Fruit fly (Drosophila melanogaster): ENCODE measurements around the gene Spc25.

The Spc25 gene

DNA sequence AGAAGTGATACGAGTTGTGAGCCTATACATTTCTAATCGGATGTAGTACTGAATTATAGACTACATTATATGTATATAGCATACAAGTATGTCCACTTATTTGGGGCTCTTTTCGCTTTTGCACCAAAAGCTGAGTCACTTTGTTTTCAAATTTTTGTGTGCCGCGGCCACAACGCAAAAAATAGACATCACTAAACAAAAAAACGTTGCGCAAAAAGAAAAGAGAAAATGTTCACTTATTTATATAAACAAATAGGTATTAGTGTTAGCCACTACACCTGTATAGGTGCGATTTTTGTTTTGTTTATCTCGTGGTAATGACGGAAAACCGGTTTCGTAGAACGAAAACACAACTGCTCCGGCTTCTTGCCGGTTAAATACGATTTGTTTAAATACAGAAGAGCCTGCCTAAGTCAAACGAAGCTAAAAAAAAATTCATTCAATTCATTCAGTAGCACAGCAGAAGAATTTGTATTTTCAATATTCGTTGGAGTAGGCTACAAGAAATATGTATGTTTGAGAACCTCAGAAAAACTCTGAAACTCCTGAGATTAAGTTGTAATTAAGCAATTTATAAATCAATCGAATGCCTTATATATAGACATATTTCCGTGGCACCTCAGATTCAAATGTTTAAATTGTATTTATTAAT is 21.6 kb downstream of the Spc25 start:
- no peak for TF ChIP-seq N (GFP tag; optimal IDR thresholded peaks at IDR 0.05)
- TF ChIP-seq jim (GFP tag; optimal IDR thresholded peaks at IDR 0.05), result no peak
- no peak for TF ChIP-seq Sp1 (GFP tag; optimal IDR thresholded peaks at IDR 0.05)
- no peak for TF ChIP-seq dmrt93B (GFP tag; optimal IDR thresholded peaks at IDR 0.05)

- TF ChIP-seq ey (GFP tag; optimal IDR thresholded peaks at IDR 0.05), result peak; percentile 13
- no peak for TF ChIP-seq dl (GFP tag; optimal IDR thresholded peaks at IDR 0.05; ENCODE audit: insufficient read depth in 1 of 2, partially characterized antibody in 2 of 2)
- TF ChIP-seq Rel (GFP tag; optimal IDR thresholded peaks at IDR 0.05), result no peak
- peak; percentile 20 for TF ChIP-seq Rel (tag; optimal IDR thresholded peaks at IDR 0.05)
Measured at dm6 chr3R:12985828-12986530, 24.4 kb downstream of the Spc25 start, which contains the start of gene CG31342. TSS of gene CG31342 (plus strand) at chr3R:12986041.

- no peak for TF ChIP-seq N (GFP tag; optimal IDR thresholded peaks at IDR 0.05)
- no peak for TF ChIP-seq CrebA (GFP tag; optimal IDR thresholded peaks at IDR 0.05; ENCODE audit: borderline replicate concordance)
- no peak for TF ChIP-seq sv (GFP tag; optimal IDR thresholded peaks at IDR 0.05)
- TF ChIP-seq CG9705 (GFP tag; optimal IDR thresholded peaks at IDR 0.05), result no peak
- no peak for TF ChIP-seq h (GFP tag; optimal IDR thresholded peaks at IDR 0.05)
- no peak for TF ChIP-seq dmrt93B (GFP tag; optimal IDR thresholded peaks at IDR 0.05)
- no peak for TF ChIP-seq lola (GFP tag; optimal IDR thresholded peaks at IDR 0.05)
- no peak for TF ChIP-seq rgr (GFP tag; optimal IDR thresholded peaks at IDR 0.05)
- no peak for TF ChIP-seq Dif (GFP tag; optimal IDR thresholded peaks at IDR 0.05; ENCODE audit: partially characterized antibody)
- TF ChIP-seq Myc (optimal IDR thresholded peaks at IDR 0.05), result no peak
- TF ChIP-seq Hr83 (GFP tag; optimal IDR thresholded peaks at IDR 0.05; ENCODE audit: poor library complexity, severe bottlenecking), result no peak
- TF ChIP-seq sage (GFP tag; optimal IDR thresholded peaks at IDR 0.05), result no peak
Measured at dm6 chr3R:12988411-12988810, 26.9 kb downstream of the Spc25 start, which contains the start of gene CG14383. TSS of gene CG14383 (minus strand) at chr3R:12988511.

- TF ChIP-seq Rel (GFP tag; optimal IDR thresholded peaks at IDR 0.05) (no peak), Rel (tag; optimal IDR thresholded peaks at IDR 0.05) (peak; percentile 88), sv (GFP tag; optimal IDR thresholded peaks at IDR 0.05) (no peak), Vsx2 (GFP tag; optimal IDR thresholded peaks at IDR 0.05; ENCODE audit: partially characterized antibody) (no peak), br (GFP tag; optimal IDR thresholded peaks at IDR 0.05) (no peak)
Measured at dm6 chr3R:12993018-12993417, 31.5 kb downstream of the Spc25 start, which contains the start of gene yellow-f. TSS of gene yellow-f (minus strand) at chr3R:12993201.

DNA sequence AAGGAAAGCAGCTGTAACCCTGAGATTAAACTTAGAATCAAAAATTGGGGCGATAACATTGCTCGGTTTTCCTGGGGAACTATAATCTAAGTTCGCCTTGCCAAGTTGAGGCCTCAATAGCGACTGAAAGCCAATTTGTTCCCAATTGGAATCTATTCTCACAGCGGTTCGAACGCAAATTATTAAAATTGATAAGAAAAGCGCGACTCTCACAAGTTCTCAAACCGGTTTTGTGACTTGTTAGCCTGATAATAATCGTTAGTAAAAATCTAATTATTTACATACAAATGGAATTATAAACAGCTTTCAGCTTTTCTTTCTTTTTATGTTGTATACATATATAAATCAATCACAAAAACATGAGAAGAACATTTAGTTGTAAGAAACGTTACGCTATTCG is 33.5 kb downstream of the Spc25 start, which contains the start of gene yellow-f2:
Gene yellow-f2 (minus strand): TSS at position 101 of the 400 bp plus-strand sequence.
- TF ChIP-seq Sp1 (GFP tag; optimal IDR thresholded peaks at IDR 0.05) (no peak), Vsx2 (GFP tag; optimal IDR thresholded peaks at IDR 0.05; ENCODE audit: partially characterized antibody) (no peak), foxo (GFP tag; optimal IDR thresholded peaks at IDR 0.05) (no peak), Dif (GFP tag; optimal IDR thresholded peaks at IDR 0.05; ENCODE audit: partially characterized antibody) (no peak), dl (GFP tag; optimal IDR thresholded peaks at IDR 0.05; ENCODE audit: insufficient read depth in 1 of 2, partially characterized antibody in 2 of 2) (no peak), dsf (GFP tag; optimal IDR thresholded peaks at IDR 0.05; ENCODE audit: borderline replicate concordance) (no peak), CrebA (GFP tag; optimal IDR thresholded peaks at IDR 0.05; ENCODE audit: borderline replicate concordance) (no peak)

- no peak for TF ChIP-seq ey (GFP tag; optimal IDR thresholded peaks at IDR 0.05)
- TF ChIP-seq CG9705 (GFP tag; optimal IDR thresholded peaks at IDR 0.05), result no peak
- no peak for TF ChIP-seq CG32264 (GFP tag; optimal IDR thresholded peaks at IDR 0.05)
- TF ChIP-seq brk (GFP tag; optimal IDR thresholded peaks at IDR 0.05), result no peak
- no peak for TF ChIP-seq Rel (GFP tag; optimal IDR thresholded peaks at IDR 0.05)
- TF ChIP-seq Rel (tag; optimal IDR thresholded peaks at IDR 0.05), result no peak
- no peak for TF ChIP-seq GATAd (GFP tag; optimal IDR thresholded peaks at IDR 0.05)
- TF ChIP-seq Hr83 (GFP tag; optimal IDR thresholded peaks at IDR 0.05; ENCODE audit: poor library complexity, severe bottlenecking), result no peak
- no peak for TF ChIP-seq Jra (GFP tag; optimal IDR thresholded peaks at IDR 0.05)
- TF ChIP-seq Dif (GFP tag; optimal IDR thresholded peaks at IDR 0.05; ENCODE audit: partially characterized antibody), result no peak
- TF ChIP-seq Hr78 (GFP tag; optimal IDR thresholded peaks at IDR 0.05), result no peak
- no peak for TF ChIP-seq Vsx2 (GFP tag; optimal IDR thresholded peaks at IDR 0.05; ENCODE audit: partially characterized antibody)
- TF ChIP-seq Sp1 (GFP tag; optimal IDR thresholded peaks at IDR 0.05), result no peak
- no peak for TF ChIP-seq Hnf4 (GFP tag; optimal IDR thresholded peaks at IDR 0.05)
- TF ChIP-seq psq (GFP tag; optimal IDR thresholded peaks at IDR 0.05), result no peak
- TF ChIP-seq Dfd (GFP tag; optimal IDR thresholded peaks at IDR 0.05), result no peak
Measured at dm6 chr3R:12995522-12995921, 34.0 kb downstream of the Spc25 start, which contains the start of gene CG7488. TSS of gene CG7488 (plus strand) at chr3R:12995620.

Data from whole organism, wandering third instar larva.